Fruit fly (Drosophila melanogaster) whole organism, embryonic: ENCODE data around the gene ph-d.

Experiments used
- Antp ChIP-seq: fragments of 200-800 bp; sonication (Bioruptor generic); optimal IDR thresholded peaks from 3 replicates; lab custom pipeline; 2016; ENCODE audit warnings: missing biosample characterization, missing genetic modification characterization
- Bgb ChIP-seq: fragments of 200-800 bp; sonication (Bioruptor generic); IDR thresholded peaks from 2 replicates; pipeline ENCODE4 v1.3.6; 2022; ENCODE audit warnings: missing biosample characterization, missing genetic modification characterization; ENCODE audit not compliant: partially characterized antibody
- CG10321 ChIP-seq: fragments of 200-800 bp; sonication (Bioruptor generic); IDR thresholded peaks from 2 replicates; pipeline ENCODE4 v1.3.6; 2022; ENCODE audit warnings: missing biosample characterization, missing genetic modification characterization
- CG10366 ChIP-seq: fragments of 200-800 bp; sonication (Bioruptor generic); IDR thresholded peaks from 2 replicates; pipeline ENCODE4 v1.3.6; 2022; ENCODE audit warnings: missing biosample characterization, missing genetic modification characterization
- CG10654 ChIP-seq: fragments of 200-800 bp; sonication (Bioruptor generic); optimal IDR thresholded peaks from 2 replicates; lab custom pipeline; 2016; ENCODE audit warnings: missing biosample characterization, missing genetic modification characterization
- CG10959 ChIP-seq: fragments of 200-800 bp; sonication (Bioruptor generic); IDR thresholded peaks from 2 replicates; pipeline ENCODE4 v1.3.6; 2022; ENCODE audit warnings: missing biosample characterization, missing genetic modification characterization
- CG10979 ChIP-seq: fragments of 200-800 bp; sonication (Bioruptor generic); optimal IDR thresholded peaks from 2 replicates; lab custom pipeline; 2018; ENCODE audit warnings: missing biosample characterization, mild to moderate bottlenecking, missing genetic modification characterization, moderate library complexity
- CG12155 ChIP-seq: fragments of 200-800 bp; sonication (Bioruptor generic); optimal IDR thresholded peaks from 3 replicates; lab custom pipeline; 2016; ENCODE audit warnings: missing biosample characterization, missing genetic modification characterization
- CG13624 ChIP-seq: fragments of 200-800 bp; sonication (Bioruptor generic); optimal IDR thresholded peaks from 2 replicates; lab custom pipeline; 2016; ENCODE audit warnings: missing biosample characterization, missing genetic modification characterization
- CG14710 ChIP-seq: fragments of 200-800 bp; sonication (Bioruptor generic); optimal IDR thresholded peaks from 3 replicates; lab custom pipeline; 2019; ENCODE audit warnings: missing biosample characterization, mild to moderate bottlenecking, missing genetic modification characterization, moderate library complexity
- CG14965 ChIP-seq: fragments of 200-800 bp; sonication (Bioruptor generic); optimal IDR thresholded peaks from 2 replicates; lab custom pipeline; 2016; ENCODE audit warnings: missing biosample characterization, missing genetic modification characterization, borderline replicate concordance
- CG16779 ChIP-seq: fragments of 200-800 bp; sonication (Bioruptor generic); IDR thresholded peaks from 2 replicates; pipeline ENCODE4 v1.3.6; 2022; ENCODE audit warnings: missing biosample characterization, missing genetic modification characterization
- CG17359 ChIP-seq: fragments of 200-800 bp; sonication (Bioruptor generic); optimal IDR thresholded peaks from 3 replicates; lab custom pipeline; 2018; ENCODE audit warnings: missing biosample characterization, mild to moderate bottlenecking, missing genetic modification characterization, moderate library complexity
- CG18619 ChIP-seq: fragments of 200-800 bp; sonication (Bioruptor generic); optimal IDR thresholded peaks from 3 replicates; lab custom pipeline; 2017; ENCODE audit warnings: missing biosample characterization, mild to moderate bottlenecking, missing genetic modification characterization
- CG2199 ChIP-seq: fragments of 200-800 bp; sonication (Bioruptor generic); IDR thresholded peaks from 3 replicates; pipeline ENCODE4 v1.3.6; 2022; ENCODE audit warnings: missing biosample characterization, missing genetic modification characterization
- CG3407 ChIP-seq: fragments of 200-800 bp; sonication (Bioruptor generic); optimal IDR thresholded peaks from 2 replicates; lab custom pipeline; 2018; ENCODE audit warnings: missing biosample characterization, mild to moderate bottlenecking, missing genetic modification characterization
- CG34224 ChIP-seq: fragments of 200-800 bp; sonication (Bioruptor generic); IDR thresholded peaks from 3 replicates; pipeline ENCODE4 v1.3.6; 2022; ENCODE audit warnings: missing biosample characterization, missing genetic modification characterization; ENCODE audit not compliant: partially characterized antibody
- CG6254 ChIP-seq: fragments of 200-800 bp; sonication (Bioruptor generic); optimal IDR thresholded peaks from 3 replicates; lab custom pipeline; 2017; ENCODE audit warnings: mild to moderate bottlenecking, missing biosample characterization, missing genetic modification reagents, missing genetic modification characterization
- CG8089 ChIP-seq: fragments of 200-800 bp; sonication (Bioruptor generic); optimal IDR thresholded peaks from 3 replicates; lab custom pipeline; 2016; ENCODE audit warnings: missing biosample characterization, missing genetic modification characterization
- CG9797 ChIP-seq: fragments of 200-800 bp; sonication (Bioruptor generic); optimal IDR thresholded peaks from 3 replicates; lab custom pipeline; 2018; ENCODE audit warnings: missing biosample characterization, mild to moderate bottlenecking, missing genetic modification characterization
- CrebB ChIP-seq: fragments of 200-800 bp; sonication (Bioruptor generic); optimal IDR thresholded peaks from 3 replicates; lab custom pipeline; 2018; ENCODE audit warnings: missing biosample characterization, mild to moderate bottlenecking, missing genetic modification characterization
- D19B ChIP-seq: fragments of 200-800 bp; sonication (Bioruptor generic); optimal IDR thresholded peaks from 2 replicates; lab custom pipeline; 2017; ENCODE audit warnings: missing biosample characterization, mild to moderate bottlenecking, missing genetic modification characterization
- Drgx ChIP-seq: fragments of 200-800 bp; sonication (Bioruptor generic); IDR thresholded peaks from 2 replicates; pipeline ENCODE4 v1.3.6; 2022; ENCODE audit warnings: missing biosample characterization, missing genetic modification characterization
- Fer3 ChIP-seq: fragments of 200-800 bp; sonication (Bioruptor generic); optimal IDR thresholded peaks from 2 replicates; lab custom pipeline; 2018; ENCODE audit warnings: missing biosample characterization, mild to moderate bottlenecking, missing genetic modification characterization, moderate library complexity
- HLH3B ChIP-seq: fragments of 200-800 bp; sonication (Bioruptor generic); IDR thresholded peaks from 2 replicates; pipeline ENCODE4 v1.3.6; 2022; ENCODE audit warnings: missing biosample characterization, missing genetic modification characterization
- HLH4C ChIP-seq: fragments of 200-800 bp; sonication (Bioruptor generic); IDR thresholded peaks from 3 replicates; pipeline ENCODE4 v1.3.6; 2022; ENCODE audit warnings: missing biosample characterization, missing genetic modification characterization; ENCODE audit not compliant: partially characterized antibody
- Hand ChIP-seq: fragments of 200-800 bp; sonication (Bioruptor generic); optimal IDR thresholded peaks from 2 replicates; lab custom pipeline; 2017; ENCODE audit warnings: mild to moderate bottlenecking, missing biosample characterization, missing genetic modification reagents, missing genetic modification characterization
- HmgD ChIP-seq: fragments of 200-800 bp; sonication (Bioruptor generic); optimal IDR thresholded peaks from 3 replicates; lab custom pipeline; 2016; ENCODE audit warnings: missing biosample characterization, missing genetic modification characterization
- Jarid2 ChIP-seq: fragments of 200-800 bp; sonication (Bioruptor generic); optimal IDR thresholded peaks from 3 replicates; lab custom pipeline; 2017; ENCODE audit warnings: mild to moderate bottlenecking, missing biosample characterization, missing genetic modification reagents, missing genetic modification characterization
- Kr ChIP-seq: fragments of 200-800 bp; sonication (Bioruptor generic); optimal IDR thresholded peaks from 2 replicates; lab custom pipeline; 2017; ENCODE audit warnings: missing biosample characterization, mild to moderate bottlenecking, missing genetic modification characterization
- Med ChIP-seq: fragments of 200-800 bp; sonication (Bioruptor generic); peaks from one replicate; lab custom pipeline; 2016; ENCODE audit warnings: missing biosample characterization, missing genetic modification characterization, mild to moderate bottlenecking, inconsistent platforms, moderate library complexity
- Mrtf ChIP-seq: fragments of 200-800 bp; sonication (Bioruptor generic); IDR thresholded peaks from 3 replicates; pipeline ENCODE4 v1.3.6; 2022; ENCODE audit warnings: missing biosample characterization, missing genetic modification characterization
- Nf-YB ChIP-seq: fragments of 200-800 bp; sonication (Bioruptor generic); optimal IDR thresholded peaks from 3 replicates; lab custom pipeline; 2019; ENCODE audit warnings: missing biosample characterization, mild to moderate bottlenecking, missing genetic modification characterization, moderate library complexity
- Nf-YC ChIP-seq: fragments of 200-800 bp; optimal IDR thresholded peaks from 3 replicates; lab custom pipeline; 2019; ENCODE audit warnings: missing biosample characterization, mild to moderate bottlenecking, missing genetic modification characterization, moderate library complexity
- Opbp ChIP-seq: fragments of 200-800 bp; sonication (Bioruptor generic); IDR thresholded peaks from 3 replicates; pipeline ENCODE4 v1.3.6; 2022; ENCODE audit warnings: missing biosample characterization, missing genetic modification characterization; ENCODE audit not compliant: partially characterized antibody
- Optix ChIP-seq: fragments of 200-800 bp; sonication (Bioruptor generic); IDR thresholded peaks from 3 replicates; pipeline ENCODE4 v1.3.6; 2022; ENCODE audit warnings: missing biosample characterization, missing genetic modification characterization
- Pdp1 ChIP-seq, 2 experiments: fragments of 200-800 bp; sonication (Bioruptor generic); optimal IDR thresholded peaks; 3 replicates each; lab custom pipeline; 2016; ENCODE audit warnings: missing biosample characterization in 2 of 2, missing genetic modification characterization in 2 of 2, mild to moderate bottlenecking in 1 of 2, moderate library complexity in 1 of 2
- cato ChIP-seq: fragments of 200-800 bp; sonication (Bioruptor generic); optimal IDR thresholded peaks from 2 replicates; lab custom pipeline; 2016; ENCODE audit warnings: missing biosample characterization, missing genetic modification characterization, borderline replicate concordance
- corto ChIP-seq: fragments of 200-800 bp; sonication (Bioruptor generic); optimal IDR thresholded peaks from 2 replicates; lab custom pipeline; 2016; ENCODE audit warnings: missing biosample characterization, mild to moderate bottlenecking, missing genetic modification characterization, moderate library complexity
- crc ChIP-seq: fragments of 200-800 bp; sonication (Bioruptor generic); optimal IDR thresholded peaks from 2 replicates; lab custom pipeline; 2016; ENCODE audit warnings: missing biosample characterization, missing genetic modification characterization
- dysf ChIP-seq: fragments of 200-800 bp; sonication (Bioruptor generic); IDR thresholded peaks from 3 replicates; pipeline ENCODE4 v1.3.6; 2022; ENCODE audit warnings: missing biosample characterization, missing genetic modification characterization
- ftz-f1 ChIP-seq: fragments of 200-800 bp; sonication (Bioruptor generic); optimal IDR thresholded peaks from 2 replicates; lab custom pipeline; 2016; ENCODE audit warnings: missing biosample characterization, missing genetic modification characterization
- gsb-n ChIP-seq: fragments of 200-800 bp; sonication (Bioruptor generic); optimal IDR thresholded peaks from 3 replicates; lab custom pipeline; 2018; ENCODE audit warnings: missing biosample characterization, mild to moderate bottlenecking, missing genetic modification characterization
- mirr ChIP-seq: fragments of 200-800 bp; sonication (Bioruptor generic); optimal IDR thresholded peaks from 3 replicates; lab custom pipeline; 2018; ENCODE audit warnings: missing biosample characterization, mild to moderate bottlenecking, missing genetic modification characterization
- pfk ChIP-seq: fragments of 200-800 bp; sonication (Bioruptor generic); optimal IDR thresholded peaks from 2 replicates; lab custom pipeline; 2018; ENCODE audit warnings: missing biosample characterization, mild to moderate bottlenecking, missing genetic modification characterization, moderate library complexity
- pros ChIP-seq: fragments of 200-800 bp; sonication (Bioruptor generic); optimal IDR thresholded peaks from 3 replicates; lab custom pipeline; 2019; ENCODE audit warnings: missing biosample characterization, mild to moderate bottlenecking, missing genetic modification characterization, moderate library complexity
- psq ChIP-seq: fragments of 200-800 bp; sonication (Bioruptor generic); optimal IDR thresholded peaks from 2 replicates; lab custom pipeline; 2017; ENCODE audit warnings: missing biosample characterization, missing genetic modification characterization
- sd ChIP-seq: fragments of 200-800 bp; sonication (Bioruptor generic); optimal IDR thresholded peaks from 3 replicates; lab custom pipeline; 2018; ENCODE audit warnings: missing biosample characterization, mild to moderate bottlenecking, missing genetic modification characterization, moderate library complexity
- seq ChIP-seq: fragments of 200-800 bp; sonication (Bioruptor generic); IDR thresholded peaks from 2 replicates; pipeline ENCODE4 v1.3.6; 2022; ENCODE audit warnings: missing biosample characterization, missing genetic modification characterization
- tio ChIP-seq: fragments of 200-800 bp; sonication (Bioruptor generic); optimal IDR thresholded peaks from 2 replicates; lab custom pipeline; 2017; ENCODE audit warnings: missing biosample characterization, missing genetic modification characterization, inconsistent platforms
- trh ChIP-seq: fragments of 200-800 bp; sonication (Bioruptor generic); optimal IDR thresholded peaks from 2 replicates; lab custom pipeline; 2016; ENCODE audit warnings: missing biosample characterization, missing genetic modification characterization
- usp ChIP-seq: fragments of >200 bp; optimal IDR thresholded peaks from 2 replicates; lab custom pipeline; 2017; ENCODE audit warnings: missing biosample characterization, missing genetic modification characterization

Gene ph-d

DNA sequence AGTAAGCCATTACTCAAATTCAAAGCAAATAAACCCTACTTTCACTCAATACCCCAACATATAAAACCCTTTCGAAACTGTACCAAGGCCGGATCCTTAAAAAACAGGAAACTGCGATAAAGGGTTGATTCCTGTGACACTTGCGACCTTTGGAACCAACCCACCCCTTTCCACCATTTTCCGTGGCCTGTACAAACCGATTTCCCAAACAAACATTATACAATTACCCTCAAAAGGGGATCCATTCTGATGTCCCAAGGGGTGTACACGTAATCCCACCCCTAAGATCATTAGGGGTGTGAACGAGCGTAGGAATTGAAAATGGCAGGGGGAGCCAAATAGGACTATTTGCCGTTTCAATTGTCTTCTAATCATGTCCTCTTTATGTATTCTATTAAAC lies 16.5 kb upstream of the ph-d start:
- TF ChIP-seq tio (GFP tag; lab: Kevin White, UChicago), result no peak
- no peak for TF ChIP-seq dysf
- TF ChIP-seq CG10959 (GFP tag; lab: Robert Waterston, UW), result no peak
- TF ChIP-seq Drgx (GFP tag; lab: Robert Waterston, UW), result no peak
- no peak for TF ChIP-seq HmgD (GFP tag; lab: Kevin White, UChicago)
- peak; percentile 45 for TF ChIP-seq pros (GFP tag; lab: Kevin White, UChicago)
- no peak for TF ChIP-seq mirr
- TF ChIP-seq CG10366 (GFP tag; lab: Robert Waterston, UW), result no peak
- no peak for TF ChIP-seq CG10654 (GFP tag; lab: Kevin White, UChicago)
- TF ChIP-seq crc (GFP tag; lab: Kevin White, UChicago), result no peak
- no peak for TF ChIP-seq CG12155
- no peak for TF ChIP-seq CG17359
- TF ChIP-seq Kr (GFP tag; lab: Kevin White, UChicago), result peak; percentile 76
- peak; percentile 55 for TF ChIP-seq Nf-YB (GFP tag; lab: Kevin White, UChicago)
- no peak for TF ChIP-seq CG9797 (GFP tag; lab: Kevin White, UChicago)
- TF ChIP-seq sd, result no peak
- no peak for TF ChIP-seq pfk
- TF ChIP-seq Opbp (GFP tag; lab: Robert Waterston, UW), result no peak
- TF ChIP-seq Nf-YC, result peak; percentile 77
- no peak for TF ChIP-seq CG16779 (GFP tag; lab: Robert Waterston, UW)
- 0 out of 2 replicates have a peak, but pooled peaks have one; percentile 36 for TF ChIP-seq seq (GFP tag; lab: Robert Waterston, UW)
- TF ChIP-seq, all 482 proteins: peak for 5

DNA sequence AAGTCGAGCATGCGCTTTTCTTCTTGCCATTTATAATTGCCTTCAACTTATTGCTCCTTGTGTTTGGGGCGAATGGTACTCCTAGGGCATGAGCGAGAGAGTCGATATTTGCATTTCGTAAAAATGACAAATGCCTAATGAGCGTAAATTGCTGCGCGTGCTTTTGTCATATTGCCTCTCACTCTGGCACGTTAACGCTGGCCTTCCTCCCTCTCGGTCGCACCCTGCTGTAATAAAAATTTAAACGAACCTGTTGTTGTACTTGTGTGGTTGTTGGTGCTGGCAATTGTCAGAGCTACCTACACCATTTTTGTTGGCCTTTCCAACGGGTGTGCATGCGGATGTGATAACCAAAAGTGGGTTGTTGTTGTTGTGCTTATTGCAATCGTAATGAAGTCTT lies 15.3 kb upstream of the ph-d start:
- TF ChIP-seq Hand (GFP tag; lab: Kevin White, UChicago) (no peak), CG18619 (GFP tag; lab: Kevin White, UChicago) (no peak), usp (no peak), HLH3B (GFP tag; lab: Robert Waterston, UW) (no peak), CG14710 (tag; lab: Kevin White, UChicago) (no peak), Optix (no peak), psq (GFP tag; lab: Kevin White, UChicago) (no peak), CG13624 (GFP tag; lab: Kevin White, UChicago) (no peak), CG3407 (GFP tag; lab: Kevin White, UChicago) (no peak), corto (GFP tag; lab: Kevin White, UChicago) (no peak), cato (GFP tag; lab: Kevin White, UChicago) (no peak), trh (GFP tag; lab: Kevin White, UChicago) (no peak), CG6254 (no peak), D19B (GFP tag; lab: Kevin White, UChicago) (no peak), CG2199 (GFP tag; lab: Robert Waterston, UW) (no peak), Pdp1 (GFP tag; optimal IDR thresholded peaks at IDR 0.05; lab: Kevin White, UChicago) (peak in 1 of 2 experiments; percentile 11), Mrtf (GFP tag; lab: Robert Waterston, UW) (no peak), Fer3 (tag; lab: Kevin White, UChicago) (no peak), HLH4C (no peak), Jarid2 (no peak), CG10979 (tag; lab: Kevin White, UChicago) (no peak), CG14965 (GFP tag; lab: Kevin White, UChicago) (no peak), Med (GFP tag; lab: Kevin White, UChicago) (peak; percentile 14), Antp (GFP tag; lab: Kevin White, UChicago) (no peak), gsb-n (tag; lab: Kevin White, UChicago) (no peak), CrebB (tag; lab: Kevin White, UChicago) (no peak), CG8089 (GFP tag; lab: Kevin White, UChicago) (no peak), CG10321 (GFP tag; lab: Robert Waterston, UW) (peak; percentile 51), Bgb (GFP tag; lab: Robert Waterston, UW) (no peak), CG34224 (no peak), ftz-f1 (GFP tag; lab: Kevin White, UChicago) (peak; percentile 5)
